Worm (Caenorhabditis elegans) whole organism, L2 larva: Measurements from ENCODE around the gene T03F6.9.

Experiments
- Y55F3AM.14 ChIP-seq: fragments of 200-800 bp; sonication (Bioruptor generic); optimal IDR thresholded peaks from 2 replicates; lab custom pipeline; 2018; ENCODE audit warnings: mild to moderate bottlenecking, missing genetic modification characterization, missing compliant biosample characterization
- ceh-82 ChIP-seq: fragments of 150-350 bp; optimal IDR thresholded peaks from 2 replicates; lab custom pipeline; 2014; ENCODE audit warnings: missing biosample characterization, missing genetic modification characterization
- egl-27 ChIP-seq: sonication (generic microtip); optimal IDR thresholded peaks from 3 replicates; lab custom pipeline; 2017; ENCODE audit warnings: missing biosample characterization, missing genetic modification reagents, missing genetic modification characterization
- elt-1 ChIP-seq: fragments of 150-350 bp; optimal IDR thresholded peaks from 2 replicates; lab custom pipeline; 2014; ENCODE audit warnings: missing biosample characterization, missing genetic modification characterization
- fos-1 ChIP-seq: fragments of 150-350 bp; optimal IDR thresholded peaks from 2 replicates; lab custom pipeline; 2014; ENCODE audit warnings: missing biosample characterization, missing genetic modification characterization
- lin-13 ChIP-seq: fragments of 150-350 bp; optimal IDR thresholded peaks from 2 replicates; lab custom pipeline; 2014; ENCODE audit warnings: missing biosample characterization, missing genetic modification reagents, missing genetic modification characterization
- nhr-77 ChIP-seq: fragments of 150-350 bp; optimal IDR thresholded peaks from 2 replicates; lab custom pipeline; 2014; ENCODE audit warnings: missing biosample characterization, missing genetic modification characterization
- peb-1 ChIP-seq: fragments of 150-350 bp; optimal IDR thresholded peaks from 2 replicates; lab custom pipeline; 2014; ENCODE audit warnings: missing biosample characterization, missing genetic modification characterization
- snpc-4 ChIP-seq: fragments of 150-350 bp; optimal IDR thresholded peaks from 2 replicates; lab custom pipeline; 2014; ENCODE audit warnings: missing biosample characterization, missing genetic modification characterization
- unc-39 ChIP-seq: fragments of 150-350 bp; optimal IDR thresholded peaks from 2 replicates; lab custom pipeline; 2014; ENCODE audit warnings: missing biosample characterization, missing genetic modification characterization
- unc-55 ChIP-seq: fragments of 150-350 bp; sonication (generic microtip); optimal IDR thresholded peaks from 3 replicates; lab custom pipeline; 2014; ENCODE audit warnings: missing biosample characterization, missing genetic modification reagents, missing genetic modification characterization

ce11 chrIII:13333754-13334153 is 37.1 kb downstream of the T03F6.9 start, which contains the start of gene sdz-20:
- TF ChIP-seq elt-1 (tag; lab: Kevin White, UChicago) (no peak), snpc-4 (tag; lab: Kevin White, UChicago) (no peak), lin-13 (GFP tag; lab: Kevin White, UChicago) (no peak), peb-1 (no peak), nhr-77 (tag; lab: Kevin White, UChicago) (no peak), egl-27 (tag; lab: Kevin White, UChicago) (no peak), unc-39 (tag; lab: Kevin White, UChicago) (no peak), Y55F3AM.14 (GFP tag; lab: Kevin White, UChicago) (no peak), fos-1 (tag; lab: Kevin White, UChicago) (no peak), ceh-82 (tag; lab: Kevin White, UChicago) (no peak), unc-55 (GFP tag; lab: Kevin White, UChicago) (no peak)
